Worm (Caenorhabditis elegans) whole organism, L1 larva: ENCODE data around the gene K04A8.20.

Experiments used
- C04F5.9 ChIP-seq: sonication (generic microtip); optimal IDR thresholded peaks from 2 replicates; lab custom pipeline; 2016; ENCODE audit warnings: missing genetic modification characterization, missing compliant biosample characterization
- Y116A8C.19 ChIP-seq: sonication (generic microtip); optimal IDR thresholded peaks from 2 replicates; lab custom pipeline; 2016; ENCODE audit warnings: missing compliant biosample characterization, missing genetic modification characterization, borderline replicate concordance
- aha-1 ChIP-seq: fragments of 150-350 bp; optimal IDR thresholded peaks from 2 replicates; lab custom pipeline; 2014; ENCODE audit warnings: missing biosample characterization, missing genetic modification characterization
- blmp-1 ChIP-seq: fragments of 150-350 bp; optimal IDR thresholded peaks from 2 replicates; lab custom pipeline; 2014; ENCODE audit warnings: missing biosample characterization, missing genetic modification characterization
- ceh-8 ChIP-seq: fragments of 200-800 bp; sonication (Bioruptor generic); optimal IDR thresholded peaks from 2 replicates; lab custom pipeline; 2018; ENCODE audit warnings: mild to moderate bottlenecking, missing genetic modification characterization, moderate library complexity, missing compliant biosample characterization
- dsc-1 ChIP-seq: sonication (generic microtip); optimal IDR thresholded peaks from 2 replicates; lab custom pipeline; 2016; ENCODE audit warnings: mild to moderate bottlenecking, missing genetic modification characterization, missing compliant biosample characterization
- efl-1 ChIP-seq, 4 experiments: fragments of 150-350 bp; optimal IDR thresholded peaks in 3 of 4; peaks in 1 of 4; 1 replicate in 1 of 4; 2 replicates in 3 of 4; lab custom pipeline; 2014; ENCODE audit warnings: missing biosample characterization in 2 of 4, missing genetic modification characterization in 2 of 4, missing genetic modification reagents in 2 of 4
- elt-2 ChIP-seq: sonication (generic microtip); optimal IDR thresholded peaks from 2 replicates; lab custom pipeline; 2016; ENCODE audit warnings: missing genetic modification characterization, mild to moderate bottlenecking, inconsistent platforms, missing compliant biosample characterization, missing genetic modification reagents
- elt-3 ChIP-seq, 6 experiments: fragments of 150-350 bp in 1 of 6; sonication (generic microtip); optimal IDR thresholded peaks; 2 replicates each; lab custom pipeline; 2017 to 2018; ENCODE audit warnings: missing biosample characterization in 6 of 6, missing genetic modification characterization in 6 of 6, inconsistent platforms in 1 of 6
- ets-5 ChIP-seq: fragments of 200-800 bp; sonication (Bioruptor generic); IDR thresholded peaks from 2 replicates; pipeline ENCODE4 v1.3.6; 2022; ENCODE audit warnings: missing genetic modification characterization, missing compliant biosample characterization
- fkh-4 ChIP-seq: sonication (generic microtip); optimal IDR thresholded peaks from 2 replicates; lab custom pipeline; 2016; ENCODE audit warnings: missing compliant biosample characterization, missing genetic modification characterization, borderline replicate concordance
- grh-1 ChIP-seq: fragments of 200-800 bp; sonication (Bioruptor generic); IDR thresholded peaks from 2 replicates; pipeline ENCODE4 v1.3.6; 2022; ENCODE audit warnings: missing genetic modification reagents, missing genetic modification characterization, missing compliant biosample characterization
- irx-1 ChIP-seq: sonication (generic microtip); optimal IDR thresholded peaks from 2 replicates; lab custom pipeline; 2016; ENCODE audit warnings: missing genetic modification characterization, missing compliant biosample characterization
- lin-13 ChIP-seq: fragments of 150-350 bp; optimal IDR thresholded peaks from 2 replicates; lab custom pipeline; 2014; ENCODE audit warnings: missing biosample characterization, missing genetic modification reagents, missing genetic modification characterization
- lin-14 ChIP-seq: fragments of 200-800 bp; sonication (Bioruptor generic); optimal IDR thresholded peaks from 2 replicates; lab custom pipeline; 2018; ENCODE audit warnings: mild to moderate bottlenecking, missing genetic modification characterization, moderate library complexity, missing compliant biosample characterization
- lir-3 ChIP-seq: sonication (generic microtip); optimal IDR thresholded peaks from 2 replicates; lab custom pipeline; 2016; ENCODE audit warnings: mild to moderate bottlenecking, missing genetic modification characterization, moderate library complexity, missing compliant biosample characterization; ENCODE audit not compliant: poor library complexity
- mdl-1 ChIP-seq, 2 experiments: fragments of 150-350 bp; optimal IDR thresholded peaks; 2 replicates each; lab custom pipeline; 2014 to 2017; ENCODE audit warnings: missing biosample characterization in 2 of 2, missing genetic modification characterization in 2 of 2, inconsistent platforms in 1 of 2
- nhr-11 ChIP-seq: fragments of 150-350 bp; optimal IDR thresholded peaks from 2 replicates; lab custom pipeline; 2014; ENCODE audit warnings: missing biosample characterization, missing genetic modification characterization
- nhr-12 ChIP-seq: sonication (generic microtip); optimal IDR thresholded peaks from 2 replicates; lab custom pipeline; 2017; ENCODE audit warnings: missing biosample characterization, missing genetic modification characterization
- nhr-19 ChIP-seq: fragments of 200-800 bp; sonication (Bioruptor generic); conservative IDR thresholded peaks from 2 replicates; pipeline ENCODE4 v1.3.6; 2022; ENCODE audit warnings: missing genetic modification characterization, missing compliant biosample characterization
- nhr-77 ChIP-seq: fragments of 150-350 bp; optimal IDR thresholded peaks from 2 replicates; lab custom pipeline; 2014; ENCODE audit warnings: missing biosample characterization, missing genetic modification characterization
- nhr-85 ChIP-seq: sonication (generic microtip); peaks from one replicate; lab custom pipeline; 2016; ENCODE audit warnings: missing genetic modification characterization, inconsistent platforms, missing compliant biosample characterization
- pqm-1 ChIP-seq: sonication (generic microtip); optimal IDR thresholded peaks from 3 replicates; lab custom pipeline; 2017; ENCODE audit warnings: missing biosample characterization, missing genetic modification characterization
- sox-4 ChIP-seq: sonication (generic microtip); optimal IDR thresholded peaks from 2 replicates; lab custom pipeline; 2016; ENCODE audit warnings: missing genetic modification characterization, missing compliant biosample characterization
- sup-37 ChIP-seq: fragments of 200-800 bp; sonication (Bioruptor generic); optimal IDR thresholded peaks from 2 replicates; lab custom pipeline; 2018; ENCODE audit warnings: mild to moderate bottlenecking, missing genetic modification characterization, missing compliant biosample characterization
- swsn-7 ChIP-seq: sonication (generic microtip); optimal IDR thresholded peaks from 2 replicates; lab custom pipeline; 2016; ENCODE audit warnings: missing genetic modification characterization, missing compliant biosample characterization
- tbx-2 ChIP-seq: sonication (generic microtip); optimal IDR thresholded peaks from 2 replicates; lab custom pipeline; 2016; ENCODE audit warnings: missing genetic modification characterization, missing compliant biosample characterization
- tlp-1 ChIP-seq: fragments of 150-350 bp; optimal IDR thresholded peaks from 2 replicates; lab custom pipeline; 2014; ENCODE audit warnings: missing biosample characterization, missing genetic modification characterization
- unc-30 ChIP-seq: sonication (generic microtip); optimal IDR thresholded peaks from 2 replicates; lab custom pipeline; 2017; ENCODE audit warnings: missing biosample characterization, missing genetic modification characterization

The K04A8.20 gene

ce11 chrV:6517305-6518224 is 31.7 kb upstream of the K04A8.20 start (continued):
- TF ChIP-seq Y116A8C.19 (no peak), tbx-2 (peak; percentile 27), nhr-77 (tag; lab: Kevin White, UChicago) (no peak), nhr-12 (tag; lab: Kevin White, UChicago) (no peak), lin-13 (GFP tag; lab: Kevin White, UChicago) (peak; percentile 17), tlp-1 (tag; lab: Kevin White, UChicago) (no peak), lin-14 (GFP tag; lab: Kevin White, UChicago) (peak; percentile 84), unc-30 (tag; lab: Kevin White, UChicago) (no peak), dsc-1 (tag; lab: Kevin White, UChicago) (no peak)

- TF ChIP-seq swsn-7 (tag; lab: Kevin White, UChicago), result no peak
- no peak for TF ChIP-seq efl-1 (optimal IDR thresholded peaks at IDR 0.05; lab: Kevin White, UChicago)
- TF ChIP-seq efl-1 (GFP tag; optimal IDR thresholded peaks at IDR 0.05 in 1 of 2; lab: Kevin White, UChicago), result peak in 1 of 2 experiments; percentile 75
- TF ChIP-seq sox-4, result no peak
- no peak for TF ChIP-seq lir-3 (tag; lab: Kevin White, UChicago)
These were observed 31.1 kb upstream of the K04A8.20 start, which contains the start of gene F46E10.3 for ce11 chrV:6518225-6518396. Gene F46E10.3, plus strand, starts transcription at chrV:6518297.

ce11 chrV:6520385-6521080 is 28.7 kb upstream of the K04A8.20 start, which contains the start of the genes F46E10.2 and F46E10.18:
Gene F46E10.2, plus strand, starts transcription at chrV:6520435.
Gene F46E10.18, plus strand, starts transcription at chrV:6521030.
- no peak for TF ChIP-seq nhr-11 (tag; lab: Kevin White, UChicago)
- no peak for TF ChIP-seq lir-3 (tag; lab: Kevin White, UChicago)
- no peak for TF ChIP-seq sup-37
- TF ChIP-seq lin-14 (GFP tag; lab: Kevin White, UChicago), result no peak
- no peak for TF ChIP-seq aha-1
- no peak for TF ChIP-seq C04F5.9 (tag; lab: Kevin White, UChicago)
- no peak for TF ChIP-seq grh-1
- no peak for TF ChIP-seq pqm-1 (tag; lab: Kevin White, UChicago)
- TF ChIP-seq mdl-1 (tag; optimal IDR thresholded peaks at IDR 0.05; lab: Kevin White, UChicago), result no peak
- no peak for TF ChIP-seq nhr-19 (GFP tag; lab: Robert Waterston, UW)
- no peak for TF ChIP-seq nhr-85 (tag; lab: Kevin White, UChicago)

ce11 chrV:6522879-6523497 is 26.3 kb upstream of the K04A8.20 start:
- TF ChIP-seq ets-5 (GFP tag; lab: Robert Waterston, UW) (no peak), elt-3 (tag; optimal IDR thresholded peaks at IDR 0.05; lab: Kevin White, UChicago) (peak in 1 of 6 experiments; percentile 22), fkh-4 (tag; lab: Kevin White, UChicago) (no peak), blmp-1 (tag; lab: Kevin White, UChicago) (peak; percentile 56), lin-14 (GFP tag; lab: Kevin White, UChicago) (peak; percentile 25), nhr-85 (tag; lab: Kevin White, UChicago) (peak; percentile 70), pqm-1 (tag; lab: Kevin White, UChicago) (peak; percentile 35), elt-2 (tag; lab: Kevin White, UChicago) (peak; percentile 72), ceh-8 (no peak), irx-1 (no peak)

ce11 chrV:6524757-6525156 is 24.5 kb upstream of the K04A8.20 start, which contains the start of gene acs-1:
Gene acs-1, plus strand, starts transcription at chrV:6524989.
- no peak for TF ChIP-seq nhr-11 (tag; lab: Kevin White, UChicago)
- TF ChIP-seq pqm-1 (tag; lab: Kevin White, UChicago), result peak; percentile 84
- peak; percentile 93 for TF ChIP-seq elt-2 (tag; lab: Kevin White, UChicago)
- no peak for TF ChIP-seq efl-1 (optimal IDR thresholded peaks at IDR 0.05; lab: Kevin White, UChicago)
- TF ChIP-seq efl-1 (GFP tag; optimal IDR thresholded peaks at IDR 0.05 in 1 of 2; lab: Kevin White, UChicago), result peak in 1 of 2 experiments; percentile 59
- TF ChIP-seq, all 84 proteins: peak for 3
